Worm (Caenorhabditis elegans) whole organism, L4/young adult: Measurements from ENCODE around the gene F58G6.7.

Source experiments
- W03F9.2 ChIP-seq: fragments of 150-350 bp; optimal IDR thresholded peaks from 2 replicates; lab custom pipeline; 2014; ENCODE audit warnings: missing biosample characterization, missing genetic modification characterization
- him-1 ChIP-seq: sonication (generic microtip); optimal IDR thresholded peaks from 2 replicates; lab custom pipeline; 2016; ENCODE audit warnings: missing genotype, missing genetic modification reagents, missing genetic modification characterization, missing compliant biosample characterization

- TF ChIP-seq him-1 (tag; lab: Kevin White, UChicago) (no peak), W03F9.2 (tag; lab: Kevin White, UChicago) (peak; percentile 37)
Observed at ce11 chrIV:9651234-9651633, 2.9 kb upstream of the F58G6.7 start, which contains the start of gene chca-1.
